Fruit fly (Drosophila melanogaster) whole organism, embryonic: ENCODE measurements around the gene RtcB.

ENCODE experiments used
- ATbp ChIP-seq: fragments of 200-800 bp; sonication (Bioruptor generic); optimal IDR thresholded peaks from 2 replicates; lab custom pipeline; 2017; ENCODE audit warnings: missing biosample characterization, mild to moderate bottlenecking, missing genetic modification characterization, missing genetic modification reagents
- Abd-B ChIP-seq: fragments of 200-800 bp; sonication (Bioruptor generic); optimal IDR thresholded peaks from 2 replicates; lab custom pipeline; 2018; ENCODE audit warnings: missing biosample characterization, mild to moderate bottlenecking, missing genetic modification characterization, moderate library complexity
- Atf-2 ChIP-seq: fragments of 200-800 bp; sonication (Bioruptor generic); optimal IDR thresholded peaks from 2 replicates; lab custom pipeline; 2016; ENCODE audit warnings: missing biosample characterization, missing genetic modification characterization
- C15 ChIP-seq: fragments of 200-800 bp; sonication (Bioruptor generic); IDR thresholded peaks from 3 replicates; pipeline ENCODE4 v1.3.6; 2022; ENCODE audit warnings: missing biosample characterization, missing genetic modification characterization
- CG10654 ChIP-seq: fragments of 200-800 bp; sonication (Bioruptor generic); optimal IDR thresholded peaks from 2 replicates; lab custom pipeline; 2016; ENCODE audit warnings: missing biosample characterization, missing genetic modification characterization
- CG12659 ChIP-seq: fragments of 200-800 bp; sonication (Bioruptor generic); optimal IDR thresholded peaks from 3 replicates; lab custom pipeline; 2017; ENCODE audit warnings: mild to moderate bottlenecking, missing biosample characterization, missing genetic modification reagents, missing genetic modification characterization
- CG14014 ChIP-seq: fragments of 200-800 bp; sonication (Bioruptor generic); IDR thresholded peaks from 2 replicates; pipeline ENCODE4 v1.3.6; 2022; ENCODE audit warnings: missing biosample characterization, missing genetic modification characterization
- CG14050 ChIP-seq: fragments of 200-800 bp; sonication (Bioruptor generic); IDR thresholded peaks from 3 replicates; pipeline ENCODE4 v1.3.6; 2022; ENCODE audit warnings: missing biosample characterization, missing genetic modification characterization
- CG14710 ChIP-seq: fragments of 200-800 bp; sonication (Bioruptor generic); optimal IDR thresholded peaks from 3 replicates; lab custom pipeline; 2019; ENCODE audit warnings: missing biosample characterization, mild to moderate bottlenecking, missing genetic modification characterization, moderate library complexity
- CG17186 ChIP-seq: fragments of 200-800 bp; sonication (Bioruptor generic); optimal IDR thresholded peaks from 3 replicates; lab custom pipeline; 2017; ENCODE audit warnings: missing biosample characterization, missing genetic modification reagents, missing genetic modification characterization
- CG17328 ChIP-seq: fragments of 200-800 bp; sonication (Bioruptor generic); IDR thresholded peaks from 2 replicates; pipeline ENCODE4 v1.3.6; 2022; ENCODE audit warnings: missing biosample characterization, missing genetic modification characterization
- CG2199 ChIP-seq: fragments of 200-800 bp; sonication (Bioruptor generic); IDR thresholded peaks from 3 replicates; pipeline ENCODE4 v1.3.6; 2022; ENCODE audit warnings: missing biosample characterization, missing genetic modification characterization
- CG3065 ChIP-seq: fragments of 200-800 bp; sonication (Bioruptor generic); optimal IDR thresholded peaks from 2 replicates; lab custom pipeline; 2016; ENCODE audit warnings: missing biosample characterization, missing genetic modification characterization
- CG31388 ChIP-seq: fragments of 200-800 bp; sonication (Bioruptor generic); optimal IDR thresholded peaks from 2 replicates; lab custom pipeline; 2016; ENCODE audit warnings: missing biosample characterization, missing genetic modification characterization
- CG32532 ChIP-seq: fragments of 200-800 bp; sonication (Bioruptor generic); IDR thresholded peaks from 2 replicates; pipeline ENCODE4 v1.3.6; 2022; ENCODE audit warnings: missing biosample characterization, missing genetic modification characterization
- CG4328 ChIP-seq: fragments of 200-800 bp; sonication (Bioruptor generic); optimal IDR thresholded peaks from 3 replicates; lab custom pipeline; 2017; ENCODE audit warnings: missing biosample characterization, missing genetic modification reagents, missing genetic modification characterization
- CG4707 ChIP-seq: fragments of 200-800 bp; sonication (Bioruptor generic); optimal IDR thresholded peaks from 2 replicates; lab custom pipeline; 2018; ENCODE audit warnings: missing biosample characterization, mild to moderate bottlenecking, missing genetic modification characterization, moderate library complexity
- CG6272 ChIP-seq: fragments of 200-800 bp; sonication (Bioruptor generic); IDR thresholded peaks from 2 replicates; pipeline ENCODE4 v1.3.6; 2022; ENCODE audit warnings: missing biosample characterization, missing genetic modification characterization
- CG6854 ChIP-seq: fragments of 200-800 bp; sonication (Bioruptor generic); optimal IDR thresholded peaks from 3 replicates; lab custom pipeline; 2017; ENCODE audit warnings: missing biosample characterization, mild to moderate bottlenecking, missing genetic modification characterization
- CG7745 ChIP-seq: fragments of 200-800 bp; sonication (Bioruptor generic); optimal IDR thresholded peaks from 2 replicates; lab custom pipeline; 2018; ENCODE audit warnings: missing biosample characterization, mild to moderate bottlenecking, missing genetic modification characterization, moderate library complexity
- CG7987 ChIP-seq: fragments of 200-800 bp; sonication (Bioruptor generic); optimal IDR thresholded peaks from 2 replicates; lab custom pipeline; 2018; ENCODE audit warnings: missing biosample characterization, mild to moderate bottlenecking, missing genetic modification characterization, moderate library complexity
- CG9437 ChIP-seq: fragments of 200-800 bp; sonication (Bioruptor generic); optimal IDR thresholded peaks from 2 replicates; lab custom pipeline; 2018; ENCODE audit warnings: missing biosample characterization, mild to moderate bottlenecking, missing genetic modification characterization
- Camta ChIP-seq: fragments of 200-800 bp; sonication (Bioruptor generic); optimal IDR thresholded peaks from 2 replicates; lab custom pipeline; 2016; ENCODE audit warnings: missing biosample characterization, missing genetic modification characterization
- CkIIα-i1 ChIP-seq: fragments of 200-800 bp; sonication (Bioruptor generic); IDR thresholded peaks from 2 replicates; pipeline ENCODE4 v1.3.6; 2022; ENCODE audit warnings: missing biosample characterization, missing genetic modification characterization
- Deaf1 ChIP-seq: fragments of 200-800 bp; optimal IDR thresholded peaks from 3 replicates; lab custom pipeline; 2019; ENCODE audit warnings: missing biosample characterization, mild to moderate bottlenecking, missing genetic modification characterization, moderate library complexity
- Dp ChIP-seq: fragments of 200-800 bp; sonication (Bioruptor generic); optimal IDR thresholded peaks from 2 replicates; lab custom pipeline; 2018; ENCODE audit warnings: missing biosample characterization, mild to moderate bottlenecking, missing genetic modification characterization, moderate library complexity
- Ets97D ChIP-seq: fragments of 200-800 bp; sonication (Bioruptor generic); optimal IDR thresholded peaks from 3 replicates; lab custom pipeline; 2016; ENCODE audit warnings: missing biosample characterization, missing genetic modification characterization
- Fer1 ChIP-seq: fragments of 200-800 bp; sonication (Bioruptor generic); optimal IDR thresholded peaks from 2 replicates; lab custom pipeline; 2017; ENCODE audit warnings: missing biosample characterization, mild to moderate bottlenecking, missing genetic modification characterization
- HHEX ChIP-seq: fragments of 200-800 bp; sonication (Bioruptor generic); optimal IDR thresholded peaks from 3 replicates; lab custom pipeline; 2017; ENCODE audit warnings: missing biosample characterization, mild to moderate bottlenecking, missing genetic modification characterization, missing genetic modification reagents
- HLH54F ChIP-seq: fragments of 200-800 bp; sonication (Bioruptor generic); optimal IDR thresholded peaks from 3 replicates; lab custom pipeline; 2016; ENCODE audit warnings: missing biosample characterization, missing genetic modification characterization
- Hand ChIP-seq: fragments of 200-800 bp; sonication (Bioruptor generic); optimal IDR thresholded peaks from 2 replicates; lab custom pipeline; 2017; ENCODE audit warnings: mild to moderate bottlenecking, missing biosample characterization, missing genetic modification reagents, missing genetic modification characterization
- Hr3 ChIP-seq: fragments of 200-800 bp; sonication (Bioruptor generic); optimal IDR thresholded peaks from 3 replicates; lab custom pipeline; 2016; ENCODE audit warnings: missing biosample characterization, missing genetic modification characterization
- Mes4 ChIP-seq: fragments of 200-800 bp; sonication (Bioruptor generic); optimal IDR thresholded peaks from 2 replicates; lab custom pipeline; 2016; ENCODE audit warnings: missing biosample characterization, missing genetic modification characterization
- Nf-YC ChIP-seq: fragments of 200-800 bp; optimal IDR thresholded peaks from 3 replicates; lab custom pipeline; 2019; ENCODE audit warnings: missing biosample characterization, mild to moderate bottlenecking, missing genetic modification characterization, moderate library complexity
- Sry-δ ChIP-seq: fragments of 200-800 bp; sonication (Bioruptor generic); optimal IDR thresholded peaks from 2 replicates; lab custom pipeline; 2016; ENCODE audit warnings: missing biosample characterization, missing genetic modification characterization
- ac ChIP-seq: fragments of 200-800 bp; sonication (Bioruptor generic); optimal IDR thresholded peaks from 3 replicates; lab custom pipeline; 2017; ENCODE audit warnings: missing biosample characterization, mild to moderate bottlenecking, missing genetic modification characterization
- btn ChIP-seq: fragments of 200-800 bp; sonication (Bioruptor generic); optimal IDR thresholded peaks from 2 replicates; lab custom pipeline; 2016; ENCODE audit warnings: missing biosample characterization, missing genetic modification characterization
- caup ChIP-seq: fragments of 200-800 bp; sonication (Bioruptor generic); optimal IDR thresholded peaks from 3 replicates; lab custom pipeline; 2017; ENCODE audit warnings: missing biosample characterization, mild to moderate bottlenecking, missing genetic modification characterization, moderate library complexity; ENCODE audit not compliant: severe bottlenecking
- danr ChIP-seq: fragments of 200-800 bp; sonication (Bioruptor generic); IDR thresholded peaks from 2 replicates; pipeline ENCODE4 v1.3.6; 2022; ENCODE audit warnings: missing biosample characterization, missing genetic modification characterization
- disco-r ChIP-seq: fragments of 200-800 bp; sonication (Bioruptor generic); optimal IDR thresholded peaks from 2 replicates; lab custom pipeline; 2016; ENCODE audit warnings: missing biosample characterization, missing genetic modification characterization
- dmrt11E ChIP-seq: fragments of 200-800 bp; sonication (Bioruptor generic); optimal IDR thresholded peaks from 3 replicates; lab custom pipeline; 2018; ENCODE audit warnings: missing biosample characterization, mild to moderate bottlenecking, missing genetic modification characterization, moderate library complexity
- gsb ChIP-seq: fragments of 200-800 bp; sonication (Bioruptor generic); IDR thresholded peaks from 2 replicates; pipeline ENCODE4 v1.3.6; 2022; ENCODE audit warnings: missing biosample characterization, missing genetic modification characterization
- gt ChIP-seq: fragments of 200-800 bp; sonication (Bioruptor generic); IDR thresholded peaks from 2 replicates; pipeline ENCODE4 v1.3.6; 2022; ENCODE audit warnings: missing biosample characterization, missing genetic modification characterization
- onecut ChIP-seq: fragments of 200-800 bp; sonication (Bioruptor generic); IDR thresholded peaks from 2 replicates; pipeline ENCODE4 v1.3.6; 2022; ENCODE audit warnings: missing biosample characterization, missing genetic modification characterization
- pho ChIP-seq: fragments of 200-800 bp; sonication (Bioruptor generic); optimal IDR thresholded peaks from 2 replicates; lab custom pipeline; 2016; ENCODE audit warnings: missing biosample characterization, missing genetic modification characterization
- shn ChIP-seq: fragments of 200-800 bp; sonication (Bioruptor generic); optimal IDR thresholded peaks from 3 replicates; lab custom pipeline; 2016; ENCODE audit warnings: missing biosample characterization, missing genetic modification characterization
- sr ChIP-seq: fragments of 200-800 bp; sonication (Bioruptor generic); IDR thresholded peaks from 3 replicates; pipeline ENCODE4 v1.3.6; 2022; ENCODE audit warnings: missing biosample characterization, missing genetic modification characterization
- sug ChIP-seq: fragments of 200-800 bp; optimal IDR thresholded peaks from 2 replicates; lab custom pipeline; 2019; ENCODE audit warnings: missing biosample characterization, mild to moderate bottlenecking, missing genetic modification characterization, moderate library complexity
- tap ChIP-seq: fragments of 200-800 bp; optimal IDR thresholded peaks from 3 replicates; lab custom pipeline; 2019; ENCODE audit warnings: missing biosample characterization, mild to moderate bottlenecking, missing genetic modification characterization, moderate library complexity
- trh ChIP-seq: fragments of 200-800 bp; sonication (Bioruptor generic); optimal IDR thresholded peaks from 2 replicates; lab custom pipeline; 2016; ENCODE audit warnings: missing biosample characterization, missing genetic modification characterization
- ttk ChIP-seq: fragments of 200-800 bp; sonication (Bioruptor generic); IDR thresholded peaks from 2 replicates; pipeline ENCODE4 v2.1.2; 2022; ENCODE audit warnings: missing biosample characterization, missing genetic modification characterization
- yki ChIP-seq: fragments of >200 bp; optimal IDR thresholded peaks from 3 replicates; lab custom pipeline; 2018

The RtcB gene

DNA sequence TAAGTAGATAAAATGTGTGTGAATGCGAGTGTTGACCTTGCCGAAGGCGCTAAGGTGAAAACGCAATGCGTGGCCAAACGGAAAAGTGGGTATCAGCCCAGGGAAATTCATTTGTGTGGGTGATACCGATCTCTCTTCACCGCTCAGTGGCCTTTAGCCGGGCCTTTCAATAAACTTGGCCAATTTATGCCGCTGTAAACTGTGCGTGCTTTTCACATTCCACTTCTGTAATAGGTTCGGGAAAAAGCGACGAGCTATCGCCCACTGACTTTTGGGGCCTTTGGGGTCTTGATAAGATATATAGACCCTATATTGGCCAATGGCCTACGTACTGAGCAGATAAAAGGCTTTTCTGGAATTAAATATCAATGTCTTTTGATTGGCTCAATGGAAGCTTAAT, 8.9 kb upstream of the RtcB start (continued):
- TF ChIP-seq gsb (GFP tag; lab: Robert Waterston, UW) (no peak), danr (GFP tag; lab: Robert Waterston, UW) (no peak), CG14710 (tag; lab: Kevin White, UChicago) (no peak), CG9437 (GFP tag; lab: Kevin White, UChicago) (no peak), tap (no peak), Fer1 (GFP tag; lab: Kevin White, UChicago) (no peak), HLH54F (no peak), dmrt11E (tag; lab: Kevin White, UChicago) (no peak), CG7745 (tag; lab: Kevin White, UChicago) (no peak), CG2199 (GFP tag; lab: Robert Waterston, UW) (no peak), Ets97D (GFP tag; lab: Kevin White, UChicago) (no peak), Deaf1 (tag; lab: Kevin White, UChicago) (peak; percentile 32), Nf-YC (peak; percentile 75), onecut (GFP tag; lab: Robert Waterston, UW) (no peak), ac (GFP tag; lab: Kevin White, UChicago) (no peak), CG7987 (GFP tag; lab: Kevin White, UChicago) (no peak), CkIIα-i1 (GFP tag; lab: Robert Waterston, UW) (no peak), caup (GFP tag; lab: Kevin White, UChicago) (no peak), CG17186 (GFP tag; lab: Kevin White, UChicago) (no peak), ttk (no peak), sr (GFP tag; lab: Robert Waterston, UW) (peak; percentile 69; the same call in 2 of the 3 replicates), disco-r (GFP tag; lab: Kevin White, UChicago) (no peak), sug (tag; lab: Kevin White, UChicago) (peak; percentile 91), CG14050 (GFP tag; lab: Robert Waterston, UW) (no peak), shn (GFP tag; lab: Kevin White, UChicago) (no peak), Atf-2 (GFP tag; lab: Kevin White, UChicago) (no peak), Dp (GFP tag; lab: Kevin White, UChicago) (no peak), CG12659 (no peak), CG10654 (GFP tag; lab: Kevin White, UChicago) (no peak), CG3065 (GFP tag; lab: Kevin White, UChicago) (no peak), Abd-B (GFP tag; lab: Kevin White, UChicago) (no peak), CG4707 (GFP tag; lab: Kevin White, UChicago) (no peak), CG14014 (GFP tag; lab: Robert Waterston, UW) (peak; percentile 19; the same call in 1 of the 2 replicates), Camta (GFP tag; lab: Kevin White, UChicago) (no peak), Hr3 (GFP tag; lab: Kevin White, UChicago) (no peak), gt (GFP tag; lab: Robert Waterston, UW) (no peak), pho (GFP tag; lab: Kevin White, UChicago) (no peak), yki (no peak), CG31388 (no peak), btn (GFP tag; lab: Kevin White, UChicago) (no peak), HHEX (GFP tag; lab: Kevin White, UChicago) (no peak), Mes4 (GFP tag; lab: Kevin White, UChicago) (no peak), trh (GFP tag; lab: Kevin White, UChicago) (no peak), ATbp (GFP tag; lab: Kevin White, UChicago) (no peak), C15 (GFP tag; lab: Robert Waterston, UW) (no peak), Sry-δ (GFP tag; lab: Kevin White, UChicago) (no peak), CG4328 (GFP tag; lab: Kevin White, UChicago) (peak; percentile 28), CG6272 (no peak), CG32532 (GFP tag; lab: Robert Waterston, UW) (0 out of 2 replicates have a peak, but pooled peaks have one; percentile 11), CG17328 (GFP tag; lab: Robert Waterston, UW) (0 out of 2 replicates have a peak, but pooled peaks have one; percentile 18), CG6854 (GFP tag; lab: Kevin White, UChicago) (no peak), Hand (GFP tag; lab: Kevin White, UChicago) (no peak)
